Fruit fly (Drosophila melanogaster): ENCODE measurements around the gene CG3982.
A peak's percentile ranks its signal among the peaks of the same experiment; 100 is the strongest.

DNA sequence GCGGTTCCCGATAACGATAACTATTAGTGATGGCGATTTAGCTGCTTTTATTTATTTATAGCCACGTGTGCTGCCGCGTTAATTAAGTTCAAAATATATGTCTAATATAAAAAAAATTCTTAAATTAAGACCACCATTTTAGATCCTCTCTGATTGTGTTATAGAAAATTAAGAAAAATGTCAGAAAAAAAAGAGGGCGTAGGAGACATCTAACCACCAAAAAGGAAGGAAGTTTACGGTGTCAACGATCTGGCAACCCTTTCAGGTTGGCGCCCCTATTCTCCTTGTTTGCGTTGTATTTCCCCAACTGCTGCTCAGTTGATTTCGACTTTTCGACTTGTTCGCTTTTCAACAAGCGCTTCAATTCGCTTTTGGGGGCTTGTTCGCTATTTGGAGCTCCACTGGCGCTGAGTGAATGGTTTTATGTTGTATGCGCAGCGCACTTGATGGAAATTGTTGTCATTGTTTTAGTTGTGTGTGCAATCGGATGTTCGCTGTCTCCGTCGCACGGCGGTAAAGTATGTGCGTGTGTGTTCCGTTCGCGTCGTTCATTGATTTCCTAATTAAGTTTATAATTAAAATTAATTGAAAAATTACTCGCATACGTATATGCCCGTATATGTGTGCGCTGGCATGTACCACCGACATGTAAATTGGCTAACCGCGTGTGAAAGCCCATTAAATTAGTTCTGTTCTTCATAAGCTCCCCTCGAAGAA lies 43.7 kb upstream of the CG3982 start, which contains the start of the genes CG3434 and CG44838:
- peak; percentile 75 for TF ChIP-seq zfh2 (GFP tag; optimal IDR thresholded peaks at IDR 0.05)
- no peak for TF ChIP-seq chm (GFP tag; IDR thresholded peaks at IDR 0.05)
- TF ChIP-seq CG16815 (GFP tag; optimal IDR thresholded peaks at IDR 0.05) = peak; percentile 64
- no peak; the same call in 1 of the 2 replicates for TF ChIP-seq Ravus (GFP tag; IDR thresholded peaks at IDR 0.05)

Data from whole organism, embryonic.